Fruit fly (Drosophila melanogaster) whole organism, embryonic: ENCODE measurements around the gene LysD.

Experiments used
- Aef1 ChIP-seq: fragments of 200-800 bp; sonication (Bioruptor generic); IDR thresholded peaks from 3 replicates; pipeline ENCODE4 v1.3.6; 2022; ENCODE audit warnings: missing biosample characterization, missing genetic modification characterization
- B-H2 ChIP-seq: fragments of 200-800 bp; sonication (Bioruptor generic); optimal IDR thresholded peaks from 2 replicates; lab custom pipeline; 2018; ENCODE audit warnings: missing biosample characterization, mild to moderate bottlenecking, missing genetic modification characterization
- Blimp-1 ChIP-seq: fragments of 200-800 bp; sonication (Bioruptor generic); optimal IDR thresholded peaks from 3 replicates; lab custom pipeline; 2018; ENCODE audit warnings: missing biosample characterization, missing genetic modification characterization, mild to moderate bottlenecking, moderate library complexity, missing genetic modification reagents
- BtbVII ChIP-seq: fragments of 200-800 bp; sonication (Bioruptor generic); optimal IDR thresholded peaks from 3 replicates; lab custom pipeline; 2017; ENCODE audit warnings: missing biosample characterization, mild to moderate bottlenecking, missing genetic modification characterization
- CG11560 ChIP-seq: fragments of 200-800 bp; sonication (Bioruptor generic); IDR thresholded peaks from 3 replicates; pipeline ENCODE4 v1.3.6; 2022; ENCODE audit warnings: missing biosample characterization, missing genetic modification characterization
- CG1602 ChIP-seq: fragments of 200-800 bp; sonication (Bioruptor generic); optimal IDR thresholded peaks from 3 replicates; lab custom pipeline; 2016; ENCODE audit warnings: missing biosample characterization, missing genetic modification characterization
- CG17186 ChIP-seq: fragments of 200-800 bp; sonication (Bioruptor generic); optimal IDR thresholded peaks from 3 replicates; lab custom pipeline; 2017; ENCODE audit warnings: missing biosample characterization, missing genetic modification reagents, missing genetic modification characterization
- CG18011 ChIP-seq: fragments of 200-800 bp; sonication (Bioruptor generic); optimal IDR thresholded peaks from 2 replicates; lab custom pipeline; 2017; ENCODE audit warnings: missing biosample characterization, missing genetic modification characterization, mild to moderate bottlenecking, moderate library complexity, missing genotype
- CG34422 ChIP-seq: fragments of 200-800 bp; sonication (Bioruptor generic); IDR thresholded peaks from 3 replicates; pipeline ENCODE4 v1.3.6; 2022; ENCODE audit warnings: missing biosample characterization, missing genetic modification characterization
- CG3726 ChIP-seq: fragments of 200-800 bp; sonication (Bioruptor generic); IDR thresholded peaks from 3 replicates; pipeline ENCODE4, ENCODE4 v1.3.6; 2022; ENCODE audit warnings: missing biosample characterization, missing genetic modification characterization
- CG3838 ChIP-seq: fragments of 200-800 bp; sonication (Bioruptor generic); optimal IDR thresholded peaks from 3 replicates; lab custom pipeline; 2016; ENCODE audit warnings: missing biosample characterization, missing genetic modification characterization
- CG4424 ChIP-seq: fragments of 200-800 bp; sonication (Bioruptor generic); optimal IDR thresholded peaks from 3 replicates; lab custom pipeline; 2016; ENCODE audit warnings: missing biosample characterization, missing genetic modification characterization
- CG5953 ChIP-seq: fragments of 200-800 bp; sonication (Bioruptor generic); IDR thresholded peaks from 2 replicates; pipeline ENCODE4 v1.3.6; 2022; ENCODE audit warnings: missing biosample characterization, missing genetic modification characterization
- CG7786 ChIP-seq: fragments of 200-800 bp; sonication (Bioruptor generic); optimal IDR thresholded peaks from 2 replicates; lab custom pipeline; 2016; ENCODE audit warnings: missing biosample characterization, missing genetic modification characterization
- CG7928 ChIP-seq: fragments of 200-800 bp; sonication (Bioruptor generic); optimal IDR thresholded peaks from 2 replicates; lab custom pipeline; 2017; ENCODE audit warnings: missing biosample characterization, mild to moderate bottlenecking, missing genetic modification characterization
- CG8089 ChIP-seq: fragments of 200-800 bp; sonication (Bioruptor generic); optimal IDR thresholded peaks from 3 replicates; lab custom pipeline; 2016; ENCODE audit warnings: missing biosample characterization, missing genetic modification characterization
- CG8281 ChIP-seq: fragments of 200-800 bp; sonication (Bioruptor generic); optimal IDR thresholded peaks from 2 replicates; lab custom pipeline; 2018; ENCODE audit warnings: missing biosample characterization, mild to moderate bottlenecking, missing genetic modification characterization, moderate library complexity
- CG8944 ChIP-seq: fragments of 200-800 bp; sonication (Bioruptor generic); optimal IDR thresholded peaks from 3 replicates; lab custom pipeline; 2016; ENCODE audit warnings: missing biosample characterization, missing genetic modification characterization
- CG9437 ChIP-seq: fragments of 200-800 bp; sonication (Bioruptor generic); optimal IDR thresholded peaks from 2 replicates; lab custom pipeline; 2018; ENCODE audit warnings: missing biosample characterization, mild to moderate bottlenecking, missing genetic modification characterization
- CG9797 ChIP-seq: fragments of 200-800 bp; sonication (Bioruptor generic); optimal IDR thresholded peaks from 3 replicates; lab custom pipeline; 2018; ENCODE audit warnings: missing biosample characterization, mild to moderate bottlenecking, missing genetic modification characterization
- CG9817 ChIP-seq: fragments of 200-800 bp; sonication (Bioruptor generic); optimal IDR thresholded peaks from 2 replicates; lab custom pipeline; 2018; ENCODE audit warnings: missing biosample characterization, mild to moderate bottlenecking, missing genetic modification characterization, moderate library complexity
- Chrac-16 ChIP-seq: fragments of 200-800 bp; sonication (Bioruptor generic); optimal IDR thresholded peaks from 3 replicates; lab custom pipeline; 2016; ENCODE audit warnings: missing biosample characterization, missing genetic modification characterization
- CoRest ChIP-seq: fragments of 200-800 bp; sonication (Bioruptor generic); optimal IDR thresholded peaks from 3 replicates; lab custom pipeline; 2018; ENCODE audit warnings: missing biosample characterization, mild to moderate bottlenecking, missing genetic modification characterization, moderate library complexity
- Dfd ChIP-seq, 2 experiments: fragments of >200 bp; optimal IDR thresholded peaks; 2 replicates each; lab custom pipeline; 2017; ENCODE audit warnings: missing biosample characterization in 2 of 2, missing genetic modification characterization in 2 of 2
- Dp ChIP-seq: fragments of 200-800 bp; sonication (Bioruptor generic); optimal IDR thresholded peaks from 2 replicates; lab custom pipeline; 2018; ENCODE audit warnings: missing biosample characterization, mild to moderate bottlenecking, missing genetic modification characterization, moderate library complexity
- Dref ChIP-seq: fragments of 200-800 bp; sonication (Bioruptor generic); IDR thresholded peaks from 2 replicates; pipeline ENCODE4 v1.3.6; 2022; ENCODE audit warnings: missing biosample characterization, missing genetic modification characterization
- E2f2 ChIP-seq: fragments of 200-800 bp; sonication (Bioruptor generic); IDR thresholded peaks from 2 replicates; pipeline ENCODE4 v1.3.6; 2022; ENCODE audit warnings: missing biosample characterization, missing genetic modification characterization
- Fer1 ChIP-seq: fragments of 200-800 bp; sonication (Bioruptor generic); optimal IDR thresholded peaks from 2 replicates; lab custom pipeline; 2017; ENCODE audit warnings: missing biosample characterization, mild to moderate bottlenecking, missing genetic modification characterization
- HLH3B ChIP-seq: fragments of 200-800 bp; sonication (Bioruptor generic); IDR thresholded peaks from 2 replicates; pipeline ENCODE4 v1.3.6; 2022; ENCODE audit warnings: missing biosample characterization, missing genetic modification characterization
- Mes4 ChIP-seq: fragments of 200-800 bp; sonication (Bioruptor generic); optimal IDR thresholded peaks from 2 replicates; lab custom pipeline; 2016; ENCODE audit warnings: missing biosample characterization, missing genetic modification characterization
- Nf-YC ChIP-seq: fragments of 200-800 bp; optimal IDR thresholded peaks from 3 replicates; lab custom pipeline; 2019; ENCODE audit warnings: missing biosample characterization, mild to moderate bottlenecking, missing genetic modification characterization, moderate library complexity
- Optix ChIP-seq: fragments of 200-800 bp; sonication (Bioruptor generic); IDR thresholded peaks from 3 replicates; pipeline ENCODE4 v1.3.6; 2022; ENCODE audit warnings: missing biosample characterization, missing genetic modification characterization
- Pdp1 ChIP-seq, 2 experiments: fragments of 200-800 bp; sonication (Bioruptor generic); optimal IDR thresholded peaks; 3 replicates each; lab custom pipeline; 2016; ENCODE audit warnings: missing biosample characterization in 2 of 2, missing genetic modification characterization in 2 of 2, mild to moderate bottlenecking in 1 of 2, moderate library complexity in 1 of 2
- Rx ChIP-seq: fragments of 200-800 bp; sonication (Bioruptor generic); IDR thresholded peaks from 2 replicates; pipeline ENCODE4 v1.3.6; 2022; ENCODE audit warnings: missing biosample characterization, missing genetic modification characterization
- Sry-δ ChIP-seq: fragments of 200-800 bp; sonication (Bioruptor generic); optimal IDR thresholded peaks from 2 replicates; lab custom pipeline; 2016; ENCODE audit warnings: missing biosample characterization, missing genetic modification characterization
- YL-1 ChIP-seq: fragments of 200-800 bp; sonication (Bioruptor generic); optimal IDR thresholded peaks from 3 replicates; lab custom pipeline; 2017; ENCODE audit warnings: missing biosample characterization, mild to moderate bottlenecking, missing genetic modification characterization
- caup ChIP-seq: fragments of 200-800 bp; sonication (Bioruptor generic); optimal IDR thresholded peaks from 3 replicates; lab custom pipeline; 2017; ENCODE audit warnings: missing biosample characterization, mild to moderate bottlenecking, missing genetic modification characterization, moderate library complexity; ENCODE audit not compliant: severe bottlenecking
- cg ChIP-seq: fragments of 200-800 bp; sonication (Bioruptor generic); optimal IDR thresholded peaks from 3 replicates; lab custom pipeline; 2019; ENCODE audit warnings: missing biosample characterization, mild to moderate bottlenecking, missing genetic modification characterization, moderate library complexity
- eve ChIP-seq, 2 experiments: fragments of >200 bp; optimal IDR thresholded peaks; 2 replicates each; lab custom pipeline; 2017; ENCODE audit warnings: missing biosample characterization in 2 of 2, missing genetic modification characterization in 2 of 2
- lilli ChIP-seq: fragments of 200-800 bp; sonication (Bioruptor generic); optimal IDR thresholded peaks from 3 replicates; lab custom pipeline; 2016; ENCODE audit warnings: missing biosample characterization, missing genetic modification characterization
- pb ChIP-seq: fragments of 200-800 bp; sonication (Bioruptor generic); optimal IDR thresholded peaks from 3 replicates; lab custom pipeline; 2016; ENCODE audit warnings: missing biosample characterization, missing genetic modification characterization
- scrt ChIP-seq: fragments of 200-800 bp; sonication (Bioruptor generic); optimal IDR thresholded peaks from 2 replicates; lab custom pipeline; 2018; ENCODE audit warnings: missing biosample characterization, mild to moderate bottlenecking, missing genetic modification characterization, moderate library complexity
- sr ChIP-seq: fragments of 200-800 bp; sonication (Bioruptor generic); IDR thresholded peaks from 3 replicates; pipeline ENCODE4 v1.3.6; 2022; ENCODE audit warnings: missing biosample characterization, missing genetic modification characterization
- trh ChIP-seq: fragments of 200-800 bp; sonication (Bioruptor generic); optimal IDR thresholded peaks from 2 replicates; lab custom pipeline; 2016; ENCODE audit warnings: missing biosample characterization, missing genetic modification characterization
- twi ChIP-seq: fragments of 200-800 bp; optimal IDR thresholded peaks from 2 replicates; lab custom pipeline; 2019; ENCODE audit warnings: missing biosample characterization, mild to moderate bottlenecking, missing genetic modification characterization, moderate library complexity
- unc-4 ChIP-seq: fragments of 200-800 bp; sonication (Bioruptor generic); IDR thresholded peaks from 2 replicates; pipeline ENCODE4 v1.3.6; 2022; ENCODE audit warnings: missing biosample characterization, missing genetic modification characterization; ENCODE audit not compliant: partially characterized antibody
- wek ChIP-seq: fragments of 200-800 bp; sonication (Bioruptor generic); optimal IDR thresholded peaks from 3 replicates; lab custom pipeline; 2018; ENCODE audit warnings: missing biosample characterization, mild to moderate bottlenecking, missing genetic modification characterization, moderate library complexity
- zf30C ChIP-seq: fragments of 200-800 bp; sonication (Bioruptor generic); optimal IDR thresholded peaks from 3 replicates; lab custom pipeline; 2018; ENCODE audit warnings: missing biosample characterization, mild to moderate bottlenecking, missing genetic modification characterization

LysD gene

DNA sequence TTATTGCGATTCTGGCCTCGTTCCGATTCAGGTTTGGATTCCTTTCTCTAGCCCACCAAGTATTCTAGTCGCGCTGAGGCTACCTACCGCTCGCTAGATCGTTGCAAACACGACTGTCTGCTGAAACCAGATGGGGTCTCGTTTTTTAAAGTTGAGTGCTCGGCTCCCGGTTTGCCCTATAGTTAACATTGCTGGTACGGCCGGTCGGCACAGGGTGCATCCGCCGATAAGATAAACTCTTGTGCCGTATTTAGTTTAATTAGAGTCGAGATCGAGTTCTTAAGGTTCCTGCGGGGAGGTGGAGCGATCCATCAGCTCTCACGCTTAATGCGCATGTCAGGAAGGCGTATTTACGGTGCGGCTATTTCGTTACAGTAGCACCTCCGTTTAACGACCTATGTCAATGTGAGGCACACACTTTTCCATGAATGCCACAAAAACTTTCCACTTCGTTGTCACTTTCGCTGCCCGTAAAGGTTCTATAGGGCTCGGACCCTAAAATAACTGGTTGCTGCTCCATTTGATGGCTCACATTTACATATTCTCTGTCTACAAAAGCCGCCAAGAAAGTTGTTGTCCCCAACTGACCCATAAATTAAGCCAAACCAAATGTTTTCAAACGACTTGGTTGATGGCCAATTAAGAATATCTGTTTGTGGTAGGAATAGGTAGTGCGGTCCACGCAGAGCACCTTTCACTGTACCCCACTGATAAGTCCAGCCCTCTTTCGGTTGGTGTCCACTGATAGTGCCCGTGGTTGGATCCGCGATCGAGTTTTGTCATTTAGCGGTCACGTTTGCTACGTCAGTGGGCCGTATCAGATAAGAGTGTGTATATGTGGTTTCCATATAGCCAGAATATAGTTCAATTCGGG, 6.1 kb downstream of the LysD start, which contains the start of gene CG9119 (continued):
- peak; percentile 59; the same call in 2 of the 3 replicates for TF ChIP-seq CG11560 (tag; lab: Robert Waterston, UW)
- TF ChIP-seq Dp (GFP tag; lab: Kevin White, UChicago), result no peak
- TF ChIP-seq twi (tag; lab: Kevin White, UChicago), result peak; percentile 51
- TF ChIP-seq Chrac-16 (GFP tag; lab: Kevin White, UChicago), result peak; percentile 42
- TF ChIP-seq wek (GFP tag; lab: Kevin White, UChicago), result peak; percentile 7
- peak; percentile 38 for TF ChIP-seq CG4424 (GFP tag; lab: Kevin White, UChicago)
- peak; percentile 62 for TF ChIP-seq CG8944 (GFP tag; lab: Kevin White, UChicago)
- TF ChIP-seq YL-1 (GFP tag; lab: Kevin White, UChicago), result no peak
- TF ChIP-seq Rx (GFP tag; lab: Robert Waterston, UW), result no peak
- peak; percentile 69 for TF ChIP-seq Aef1
- TF ChIP-seq Blimp-1, result peak; percentile 100
- no peak for TF ChIP-seq trh (GFP tag; lab: Kevin White, UChicago)
- TF ChIP-seq CG8089, result peak; percentile 31
- TF ChIP-seq Optix, result peak; percentile 52; the same call in 1 of the 3 replicates
- TF ChIP-seq CoRest (tag; lab: Kevin White, UChicago), result peak; percentile 73
- no peak for TF ChIP-seq CG9797 (GFP tag; lab: Kevin White, UChicago)
- TF ChIP-seq cg (GFP tag; lab: Kevin White, UChicago), result no peak
- TF ChIP-seq CG5953, result no peak
- TF ChIP-seq unc-4 (GFP tag; lab: Robert Waterston, UW), result no peak
- no peak for TF ChIP-seq CG18011 (GFP tag; lab: Kevin White, UChicago)
- TF ChIP-seq sr (GFP tag; lab: Robert Waterston, UW), result no peak; the same call in 2 of the 3 replicates
- TF ChIP-seq CG7786 (GFP tag; lab: Kevin White, UChicago), result peak; percentile 76
- peak; percentile 45 for TF ChIP-seq Mes4 (GFP tag; lab: Kevin White, UChicago)
- peak; percentile 39 for TF ChIP-seq BtbVII (GFP tag; lab: Kevin White, UChicago)
- peak; percentile 67 for TF ChIP-seq pb (GFP tag; lab: Kevin White, UChicago)
- TF ChIP-seq CG3838, result no peak
- no peak for TF ChIP-seq eve (GFP tag; optimal IDR thresholded peaks at IDR 0.05; lab: Kevin White, UChicago)
- peak; percentile 39; the same call in 1 of the 2 replicates for TF ChIP-seq HLH3B
- no peak for TF ChIP-seq CG17186 (GFP tag; lab: Kevin White, UChicago)
- TF ChIP-seq CG7928, result peak; percentile 13
- TF ChIP-seq CG9817, result peak; percentile 44
- TF ChIP-seq caup (GFP tag; lab: Kevin White, UChicago), result peak; percentile 58
- peak; percentile 29; the same call in 1 of the 2 replicates for TF ChIP-seq E2f2 (GFP tag; lab: Robert Waterston, UW)
- peak; percentile 69 for TF ChIP-seq CG9437 (GFP tag; lab: Kevin White, UChicago)
- TF ChIP-seq Pdp1 (GFP tag; optimal IDR thresholded peaks at IDR 0.05; lab: Kevin White, UChicago), result peak; percentile 42 to 66
- peak; percentile 24 for TF ChIP-seq Sry-δ
- TF ChIP-seq scrt, result peak; percentile 53
- no peak for TF ChIP-seq Dref (GFP tag; lab: Robert Waterston, UW)
- peak; percentile 36 for TF ChIP-seq CG1602
- TF ChIP-seq Dfd (GFP tag; optimal IDR thresholded peaks at IDR 0.05; lab: Kevin White, UChicago), result no peak
- no peak for TF ChIP-seq CG34422 (GFP tag; lab: Robert Waterston, UW)
- TF ChIP-seq zf30C, result no peak
- peak; percentile 54 for TF ChIP-seq Nf-YC (tag; lab: Kevin White, UChicago)
- TF ChIP-seq CG8281 (tag; lab: Kevin White, UChicago), result peak; percentile 19
- TF ChIP-seq lilli (GFP tag; lab: Kevin White, UChicago), result peak; percentile 72
- peak; percentile 76 for TF ChIP-seq Fer1 (GFP tag; lab: Kevin White, UChicago)
- peak; percentile 19 for TF ChIP-seq B-H2 (GFP tag; lab: Kevin White, UChicago)
- TF ChIP-seq CG3726, result 0 out of 3 replicates have a peak, but pooled peaks have one; percentile 41
